Worm (Caenorhabditis elegans): Measurements from ENCODE around the gene W03A5.2.

- TF ChIP-seq lin-35 (GFP tag; optimal IDR thresholded peaks at IDR 0.05) (no peak), nhr-19 (GFP tag; conservative IDR thresholded peaks at IDR 0.05) (no peak), lir-3 (tag; optimal IDR thresholded peaks at IDR 0.05; ENCODE audit: poor library complexity) (no peak), snpc-4 (tag; optimal IDR thresholded peaks at IDR 0.05) (no peak), nhr-11 (tag; optimal IDR thresholded peaks at IDR 0.05) (no peak), fkh-10 (GFP tag; optimal IDR thresholded peaks at IDR 0.05) (no peak), ceh-90 (tag; optimal IDR thresholded peaks at IDR 0.05) (no peak)
Measured at ce11 chrIII:5375001-5375532, 30.8 kb upstream of the W03A5.2 start.
